Fruit fly (Drosophila melanogaster) whole organism, pupa: Measurements from ENCODE around the gene odd.

Experiments
- CG10348 ChIP-seq: fragments of 200-800 bp; sonication (Bioruptor generic); IDR thresholded peaks from 2 replicates; pipeline ENCODE4 v1.3.6; 2022; ENCODE audit warnings: missing biosample characterization, missing genetic modification characterization
- CG12605 ChIP-seq: fragments of 200-800 bp; sonication (Bioruptor generic); IDR thresholded peaks from 2 replicates; pipeline ENCODE4 v1.3.6; 2022; ENCODE audit warnings: missing biosample characterization, missing genetic modification characterization
- CG13204 ChIP-seq: fragments of 200-800 bp; sonication (Bioruptor generic); optimal IDR thresholded peaks from 2 replicates; lab custom pipeline; 2018; ENCODE audit warnings: missing biosample characterization, mild to moderate bottlenecking, missing genetic modification characterization, moderate library complexity
- CG14655 ChIP-seq: fragments of 200-800 bp; sonication (Bioruptor generic); optimal IDR thresholded peaks from 3 replicates; lab custom pipeline; 2017; ENCODE audit warnings: mild to moderate bottlenecking, missing biosample characterization, missing genetic modification reagents, missing genetic modification characterization
- CG15710 ChIP-seq: fragments of 200-800 bp; sonication (Bioruptor generic); optimal IDR thresholded peaks from 2 replicates; lab custom pipeline; 2018; ENCODE audit warnings: missing biosample characterization, mild to moderate bottlenecking, missing genetic modification characterization, moderate library complexity
- CG17806 ChIP-seq: fragments of 200-800 bp; sonication (Bioruptor generic); optimal IDR thresholded peaks from 2 replicates; lab custom pipeline; 2018; ENCODE audit warnings: missing biosample characterization, mild to moderate bottlenecking, missing genetic modification characterization, moderate library complexity
- CG32121 ChIP-seq: fragments of 200-800 bp; sonication (Bioruptor generic); IDR thresholded peaks from 2 replicates; pipeline ENCODE4 v1.3.6; 2022; ENCODE audit warnings: missing biosample characterization, missing genetic modification characterization
- CG34367 ChIP-seq: fragments of 200-800 bp; sonication (Bioruptor generic); optimal IDR thresholded peaks from 2 replicates; lab custom pipeline; 2018; ENCODE audit warnings: missing biosample characterization, mild to moderate bottlenecking, missing genetic modification characterization
- CG4496 ChIP-seq: fragments of 200-800 bp; sonication (Bioruptor generic); IDR thresholded peaks from 3 replicates; pipeline ENCODE4 v1.3.6; 2022; ENCODE audit warnings: missing biosample characterization, missing genetic modification characterization
- CG8159 ChIP-seq: fragments of 200-800 bp; sonication (Bioruptor generic); optimal IDR thresholded peaks from 3 replicates; lab custom pipeline; 2018; ENCODE audit warnings: missing biosample characterization, mild to moderate bottlenecking, missing genetic modification characterization, moderate library complexity
- CG8301 ChIP-seq: fragments of 200-800 bp; sonication (Bioruptor generic); optimal IDR thresholded peaks from 2 replicates; lab custom pipeline; 2018; ENCODE audit warnings: missing biosample characterization, mild to moderate bottlenecking, missing genetic modification characterization
- CG9948 ChIP-seq: fragments of 200-800 bp; sonication (Bioruptor generic); optimal IDR thresholded peaks from 2 replicates; lab custom pipeline; 2018; ENCODE audit warnings: missing biosample characterization, mild to moderate bottlenecking, missing genetic modification characterization, moderate library complexity
- D1 ChIP-seq: fragments of 200-800 bp; sonication (Bioruptor generic); optimal IDR thresholded peaks from 2 replicates; lab custom pipeline; 2018; ENCODE audit warnings: missing biosample characterization, mild to moderate bottlenecking, missing genetic modification characterization, moderate library complexity
- EcR ChIP-seq: fragments of 200-800 bp; sonication (Bioruptor generic); optimal IDR thresholded peaks from 3 replicates; lab custom pipeline; 2019; ENCODE audit warnings: missing biosample characterization, missing genetic modification characterization, mild to moderate bottlenecking, moderate library complexity, missing genetic modification reagents
- Ets98B ChIP-seq: fragments of 200-800 bp; sonication (Bioruptor generic); IDR thresholded peaks from 2 replicates; pipeline ENCODE4 v1.3.6; 2022; ENCODE audit warnings: missing biosample characterization, missing genetic modification characterization
- Pif1A ChIP-seq: fragments of 200-800 bp; sonication (Bioruptor generic); optimal IDR thresholded peaks from 3 replicates; lab custom pipeline; 2016; ENCODE audit warnings: missing biosample characterization, missing genetic modification characterization
- Pif1B ChIP-seq: fragments of 200-800 bp; sonication (Bioruptor generic); optimal IDR thresholded peaks from 3 replicates; lab custom pipeline; 2016; ENCODE audit warnings: missing biosample characterization, missing genetic modification characterization
- Snoo ChIP-seq: fragments of 200-800 bp; sonication (Bioruptor generic); optimal IDR thresholded peaks from 3 replicates; lab custom pipeline; 2017; ENCODE audit warnings: missing biosample characterization, mild to moderate bottlenecking, missing genetic modification characterization, inconsistent platforms
- fd96Ca ChIP-seq: fragments of 200-800 bp; sonication (Bioruptor generic); IDR thresholded peaks from 3 replicates; pipeline ENCODE4 v1.3.6; 2022; ENCODE audit warnings: missing biosample characterization, missing genetic modification characterization
- gl ChIP-seq: fragments of 200-800 bp; sonication (Bioruptor generic); optimal IDR thresholded peaks from 2 replicates; lab custom pipeline; 2018; ENCODE audit warnings: missing biosample characterization, mild to moderate bottlenecking, missing genetic modification characterization
- rn ChIP-seq: fragments of 200-800 bp; sonication (Bioruptor generic); IDR thresholded peaks from 2 replicates; pipeline ENCODE4 v1.3.6; 2022; ENCODE audit warnings: missing biosample characterization, missing genetic modification characterization

odd gene

dm6 chr2L:3588841-3589240, 17.7 kb downstream of the odd start:
- no peak for TF ChIP-seq rn
- no peak for TF ChIP-seq Pif1B (GFP tag; lab: Kevin White, UChicago)
- TF ChIP-seq, all 21 proteins: peak for 0

- TF ChIP-seq CG8159: peak; percentile 86
- peak; percentile 73 for TF ChIP-seq CG14655 (GFP tag; lab: Kevin White, UChicago)
- TF ChIP-seq CG15710 (tag; lab: Kevin White, UChicago): peak; percentile 84
- peak; percentile 49 for TF ChIP-seq Ets98B
- TF ChIP-seq D1 (tag; lab: Kevin White, UChicago): peak; percentile 50
- peak; percentile 55 for TF ChIP-seq CG8301 (tag; lab: Kevin White, UChicago)
- peak; percentile 63 for TF ChIP-seq CG12605 (GFP tag; lab: Robert Waterston, UW)
- TF ChIP-seq CG17806: peak; percentile 79
- TF ChIP-seq Snoo (tag; lab: Kevin White, UChicago): peak; percentile 55
- no peak; the same call in 1 of the 2 replicates for TF ChIP-seq CG32121
- TF ChIP-seq CG34367 (tag; lab: Kevin White, UChicago): peak; percentile 66
- TF ChIP-seq EcR (GFP tag; lab: Kevin White, UChicago): peak; percentile 18
- peak; percentile 34; the same call in 1 of the 3 replicates for TF ChIP-seq CG4496 (GFP tag; lab: Robert Waterston, UW)
- no peak for TF ChIP-seq fd96Ca
- TF ChIP-seq gl (tag; lab: Kevin White, UChicago): peak; percentile 43
- TF ChIP-seq Pif1A: peak; percentile 58
- TF ChIP-seq rn: peak; percentile 35; the same call in 1 of the 2 replicates
- TF ChIP-seq Pif1B (GFP tag; lab: Kevin White, UChicago): peak; percentile 59
- no peak for TF ChIP-seq CG10348 (GFP tag; lab: Robert Waterston, UW)
- peak; percentile 62 for TF ChIP-seq CG13204 (GFP tag; lab: Kevin White, UChicago)
- TF ChIP-seq CG9948 (tag; lab: Kevin White, UChicago): peak; percentile 76
- TF ChIP-seq, all 21 proteins: peak for 18
These were observed 18.4 kb downstream of the odd start for dm6 chr2L:3587907-3588733.

dm6 chr2L:3587286-3587685, 19.3 kb downstream of the odd start:
- no peak for TF ChIP-seq D1 (tag; lab: Kevin White, UChicago)
- peak; percentile 17 for TF ChIP-seq CG14655 (GFP tag; lab: Kevin White, UChicago)
- TF ChIP-seq gl (tag; lab: Kevin White, UChicago): no peak
- TF ChIP-seq CG9948 (tag; lab: Kevin White, UChicago): peak; percentile 4
- no peak for TF ChIP-seq CG8159
- TF ChIP-seq rn: no peak
- TF ChIP-seq Ets98B: no peak
- TF ChIP-seq CG34367 (tag; lab: Kevin White, UChicago): no peak
- no peak for TF ChIP-seq Pif1A
- TF ChIP-seq CG12605 (GFP tag; lab: Robert Waterston, UW): no peak
- no peak for TF ChIP-seq EcR (GFP tag; lab: Kevin White, UChicago)
- no peak for TF ChIP-seq Snoo (tag; lab: Kevin White, UChicago)
- TF ChIP-seq CG8301 (tag; lab: Kevin White, UChicago): no peak
- TF ChIP-seq CG4496 (GFP tag; lab: Robert Waterston, UW): no peak
- no peak for TF ChIP-seq CG15710 (tag; lab: Kevin White, UChicago)
- no peak for TF ChIP-seq Pif1B (GFP tag; lab: Kevin White, UChicago)
- no peak for TF ChIP-seq CG13204 (GFP tag; lab: Kevin White, UChicago)

dm6 chr2L:3585318-3585717, 21.2 kb downstream of the odd start:
- TF ChIP-seq CG15710 (tag; lab: Kevin White, UChicago) (no peak), CG32121 (no peak), Pif1B (GFP tag; lab: Kevin White, UChicago) (no peak), CG8301 (tag; lab: Kevin White, UChicago) (no peak), CG4496 (GFP tag; lab: Robert Waterston, UW) (no peak), gl (tag; lab: Kevin White, UChicago) (no peak), rn (no peak), CG17806 (no peak), CG10348 (GFP tag; lab: Robert Waterston, UW) (no peak), Pif1A (no peak), EcR (GFP tag; lab: Kevin White, UChicago) (no peak), Snoo (tag; lab: Kevin White, UChicago) (no peak), CG12605 (GFP tag; lab: Robert Waterston, UW) (no peak), D1 (tag; lab: Kevin White, UChicago) (no peak), CG14655 (GFP tag; lab: Kevin White, UChicago) (no peak), CG34367 (tag; lab: Kevin White, UChicago) (no peak)

dm6 chr2L:3584296-3584671, 22.3 kb downstream of the odd start:
- TF ChIP-seq gl (tag; lab: Kevin White, UChicago) (no peak), CG13204 (GFP tag; lab: Kevin White, UChicago) (no peak), Pif1B (GFP tag; lab: Kevin White, UChicago) (no peak), CG32121 (no peak), CG14655 (GFP tag; lab: Kevin White, UChicago) (no peak), CG12605 (GFP tag; lab: Robert Waterston, UW) (no peak), CG15710 (tag; lab: Kevin White, UChicago) (no peak), D1 (tag; lab: Kevin White, UChicago) (no peak), CG34367 (tag; lab: Kevin White, UChicago) (no peak), CG8159 (no peak), CG4496 (GFP tag; lab: Robert Waterston, UW) (no peak), Ets98B (no peak), fd96Ca (no peak), Pif1A (no peak), Snoo (tag; lab: Kevin White, UChicago) (no peak), CG10348 (GFP tag; lab: Robert Waterston, UW) (no peak)
